Fruit fly (Drosophila melanogaster) S2 (cell line): ENCODE results near the gene Ekar.

Source experiments
- CG8478 ChIP-seq: fragments of >200 bp; optimal IDR thresholded peaks from 2 replicates; lab custom pipeline; 2018
- CTCF ChIP-seq, 2 experiments: fragments of >200 bp; optimal IDR thresholded peaks; 2 replicates each; lab custom pipeline; 2018

DNA sequence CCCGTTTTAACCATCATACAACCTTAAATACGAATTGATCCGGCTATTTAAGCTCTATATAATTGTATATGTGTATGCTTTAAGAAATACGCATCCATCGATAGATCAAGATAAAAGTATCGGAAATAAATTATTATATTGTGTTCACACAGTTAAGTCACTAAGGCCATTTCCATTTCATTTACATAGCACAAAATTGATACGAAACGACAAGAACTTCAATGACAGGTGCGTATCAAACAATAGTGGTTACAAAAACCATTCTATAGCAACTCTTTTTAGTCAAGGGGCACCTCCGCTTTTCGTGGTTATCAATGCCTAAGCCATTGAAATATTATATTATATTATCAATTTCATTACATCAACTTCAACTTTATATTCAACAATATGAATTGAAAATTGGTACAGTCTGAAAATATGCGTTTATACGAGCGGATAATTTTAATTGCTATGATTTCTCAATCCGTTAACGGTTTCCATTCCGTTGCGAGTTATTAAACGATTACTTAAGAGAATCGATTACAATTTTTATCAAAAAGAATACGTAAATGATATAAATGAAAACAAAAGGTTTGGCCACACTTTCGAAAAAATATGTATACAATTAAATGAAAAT lies 16.8 kb upstream of the Ekar start, which contains the start of the genes CG46466 and Slip1:
- TF ChIP-seq CG8478 (no peak), CTCF (optimal IDR thresholded peaks at IDR 0.05; lab: Kevin White, UChicago) (no peak)
